Fruit fly (Drosophila melanogaster) whole organism, embryonic: ENCODE measurements around the gene Ir21a.

Experiments used
- Hey ChIP-seq: fragments of 200-800 bp; sonication (Bioruptor generic); optimal IDR thresholded peaks from 3 replicates; lab custom pipeline; 2018; ENCODE audit warnings: missing biosample characterization, mild to moderate bottlenecking, missing genetic modification characterization
- Hr51 ChIP-seq, 2 experiments: fragments of 200-800 bp; sonication (Bioruptor generic); optimal IDR thresholded peaks; 2 replicates in 1 of 2; 3 replicates in 1 of 2; lab custom pipeline; 2016 to 2018; ENCODE audit warnings: missing biosample characterization in 2 of 2, missing genetic modification characterization in 2 of 2, mild to moderate bottlenecking in 1 of 2, moderate library complexity in 1 of 2
- chif ChIP-seq, 2 experiments: fragments of 200-800 bp; sonication (Bioruptor generic); optimal IDR thresholded peaks; 3 replicates each; lab custom pipeline; 2016; ENCODE audit warnings: missing biosample characterization in 2 of 2, missing genetic modification characterization in 2 of 2
- ci ChIP-seq: fragments of 200-800 bp; sonication (Bioruptor generic); IDR thresholded peaks from 3 replicates; pipeline ENCODE4 v1.3.6; 2022; ENCODE audit warnings: missing biosample characterization, missing genetic modification characterization
- rib ChIP-seq: fragments of 200-800 bp; sonication (Bioruptor generic); IDR thresholded peaks from 2 replicates; pipeline ENCODE4 v1.3.6; 2022; ENCODE audit warnings: missing biosample characterization, missing genetic modification characterization

DNA sequence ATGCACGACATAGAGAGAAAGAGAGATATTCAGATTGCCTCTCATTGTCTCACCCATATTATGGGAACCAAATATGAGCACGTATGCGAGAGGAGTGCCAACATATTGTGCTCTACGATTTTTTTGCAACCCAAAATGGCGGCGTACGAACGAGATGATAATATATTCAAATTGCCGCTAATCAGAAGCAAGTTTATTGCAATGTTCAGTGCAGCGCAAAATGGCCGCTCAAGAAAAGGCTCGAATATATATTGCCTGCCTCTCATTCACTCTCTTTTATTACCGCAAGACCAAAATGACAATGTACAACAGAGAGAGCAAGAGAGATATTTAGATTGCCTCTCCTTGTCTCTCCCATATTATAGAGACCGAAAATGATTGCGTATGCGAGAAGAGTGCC lies 19.4 kb downstream of the Ir21a start:
- TF ChIP-seq ci (GFP tag; lab: Robert Waterston, UW): no peak
- no peak for TF ChIP-seq rib (GFP tag; lab: Robert Waterston, UW)
- no peak for TF ChIP-seq Hr51 (GFP tag; optimal IDR thresholded peaks at IDR 0.05; lab: Kevin White, UChicago)
- TF ChIP-seq chif (GFP tag; optimal IDR thresholded peaks at IDR 0.05; lab: Kevin White, UChicago): no peak
- TF ChIP-seq Hey (tag; lab: Kevin White, UChicago): no peak
